Worm (Caenorhabditis elegans): ENCODE results near the gene C06C3.12.

The C06C3.12 gene

DNA sequence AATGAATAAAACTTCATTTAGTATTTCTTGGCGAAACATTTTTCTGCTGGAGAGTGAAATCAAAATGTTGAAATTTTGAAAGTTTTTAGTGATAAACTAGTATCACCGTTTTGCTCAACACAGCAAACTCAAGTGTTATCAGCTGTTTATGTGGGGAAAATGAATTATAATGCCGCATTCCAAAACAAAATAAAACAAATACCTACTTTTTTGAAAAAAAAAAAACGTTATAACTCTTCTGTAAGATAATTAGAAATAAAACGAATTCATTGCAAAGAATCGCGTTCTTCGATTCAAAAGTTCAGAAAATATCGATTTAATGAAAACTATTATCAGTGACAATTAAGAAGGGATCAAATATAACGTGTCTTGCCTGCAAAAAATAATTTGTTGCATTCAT, 22.6 kb downstream of the C06C3.12 start, which contains the start of gene Y51B9A.9:
Gene Y51B9A.9, minus strand, starts transcription at position 101 of the 400 bp plus-strand sequence.
- TF ChIP-seq elt-1 (tag; optimal IDR thresholded peaks at IDR 0.05; ENCODE audit: borderline replicate concordance, insufficient read depth), result no peak
- TF ChIP-seq unc-39 (tag; optimal IDR thresholded peaks at IDR 0.05), result no peak
- no peak for TF ChIP-seq bed-3 (GFP tag; optimal IDR thresholded peaks at IDR 0.05)
- no peak for TF ChIP-seq mls-2 (tag; optimal IDR thresholded peaks at IDR 0.05)
- no peak for TF ChIP-seq pha-4 (tag; optimal IDR thresholded peaks at IDR 0.05)
- no peak for TF ChIP-seq nhr-12 (tag; optimal IDR thresholded peaks at IDR 0.05)
- TF ChIP-seq sptf-1 (tag; optimal IDR thresholded peaks at IDR 0.05), result no peak
- no peak for TF ChIP-seq nhr-28 (tag; optimal IDR thresholded peaks at IDR 0.05)
- no peak for TF ChIP-seq unc-62 (GFP tag; optimal IDR thresholded peaks at IDR 0.05)
- TF ChIP-seq ztf-11 (tag; optimal IDR thresholded peaks at IDR 0.05), result no peak
- TF ChIP-seq flh-1 (GFP tag; optimal IDR thresholded peaks at IDR 0.05), result no peak

DNA sequence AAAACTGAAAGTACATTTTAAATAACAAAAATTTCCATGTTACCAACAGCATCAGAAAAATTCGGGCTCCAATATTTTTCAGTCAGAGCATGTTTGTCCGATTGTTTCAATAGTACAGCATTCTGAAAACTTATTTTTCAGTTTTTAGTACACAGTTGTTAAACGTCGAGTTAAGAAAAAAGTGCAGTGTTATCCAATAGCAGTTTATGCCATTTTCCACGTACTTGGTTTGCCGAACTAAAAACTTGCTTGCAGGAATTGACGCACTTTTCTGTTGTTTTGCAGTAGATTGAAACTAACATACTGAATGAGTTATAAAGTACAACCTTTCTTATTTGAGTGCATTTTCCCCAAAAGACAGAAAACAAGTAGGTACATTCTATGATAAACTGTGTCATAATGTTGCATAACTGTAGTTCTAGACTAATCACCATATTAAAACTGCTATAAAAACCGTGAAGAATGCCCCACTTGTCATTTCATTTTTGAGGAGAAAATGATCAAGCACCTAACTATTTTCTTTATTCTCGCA, 23.5 kb downstream of the C06C3.12 start, which contains the start of the genes Y51B9A.14 and Y51B9A.8:
Gene Y51B9A.14, minus strand, starts transcription at position 101 of the 532 bp plus-strand sequence.
Gene Y51B9A.8, plus strand, starts transcription at position 482 of the 532 bp plus-strand sequence.
- TF ChIP-seq nhr-28 (tag; optimal IDR thresholded peaks at IDR 0.05) (no peak), ces-1 (GFP tag; optimal IDR thresholded peaks at IDR 0.05) (no peak), nhr-76 (tag; optimal IDR thresholded peaks at IDR 0.05) (no peak), mls-2 (tag; optimal IDR thresholded peaks at IDR 0.05) (no peak), zip-8 (tag; optimal IDR thresholded peaks at IDR 0.05) (no peak), nhr-237 (tag; optimal IDR thresholded peaks at IDR 0.05) (no peak), drap-1 (GFP tag; optimal IDR thresholded peaks at IDR 0.05) (no peak), sptf-1 (tag; optimal IDR thresholded peaks at IDR 0.05) (no peak), mab-5 (tag; optimal IDR thresholded peaks at IDR 0.05) (no peak), ceh-39 (tag; optimal IDR thresholded peaks at IDR 0.05) (no peak), unc-39 (tag; optimal IDR thresholded peaks at IDR 0.05) (no peak), nhr-2 (tag; optimal IDR thresholded peaks at IDR 0.05) (no peak), cnd-1 (tag; optimal IDR thresholded peaks at IDR 0.05) (no peak), lin-13 (tag; optimal IDR thresholded peaks at IDR 0.05) (no peak), flh-1 (GFP tag; optimal IDR thresholded peaks at IDR 0.05) (no peak), ceh-83 (GFP tag; optimal IDR thresholded peaks at IDR 0.05) (no peak), tbx-8 (GFP tag; optimal IDR thresholded peaks at IDR 0.05) (no peak), snpc-4 (tag; optimal IDR thresholded peaks at IDR 0.05) (no peak), mep-1 (tag; optimal IDR thresholded peaks at IDR 0.05) (no peak)

DNA sequence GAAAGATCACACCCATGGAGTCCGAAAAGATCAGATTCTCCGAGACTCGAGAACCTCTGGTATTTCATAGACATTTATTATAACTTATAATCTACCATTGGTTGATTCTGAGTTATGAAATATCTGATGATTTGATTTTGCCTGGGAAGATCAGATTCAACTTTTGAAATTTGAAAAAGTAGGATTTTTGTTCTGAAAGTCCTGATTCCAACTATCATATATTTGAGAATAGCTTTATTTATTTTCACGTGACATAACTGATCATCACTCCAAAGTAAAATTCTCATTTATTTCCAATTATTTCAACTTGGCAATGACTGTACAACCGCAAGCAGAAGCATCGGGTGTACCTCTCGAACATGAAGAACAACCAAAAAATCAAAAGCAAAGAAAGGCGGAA, 24.8 kb downstream of the C06C3.12 start, which contains the start of gene Y51B9A.7:
Gene Y51B9A.7, plus strand, starts transcription at position 301 of the 400 bp plus-strand sequence.
- TF ChIP-seq nhr-12 (tag; optimal IDR thresholded peaks at IDR 0.05) (no peak), mep-1 (tag; optimal IDR thresholded peaks at IDR 0.05) (no peak), unc-39 (tag; optimal IDR thresholded peaks at IDR 0.05) (no peak), bed-3 (GFP tag; optimal IDR thresholded peaks at IDR 0.05) (no peak), ces-1 (GFP tag; optimal IDR thresholded peaks at IDR 0.05) (no peak), snpc-4 (tag; optimal IDR thresholded peaks at IDR 0.05) (no peak), blmp-1 (tag; optimal IDR thresholded peaks at IDR 0.05) (no peak), M03D4.4 (tag; optimal IDR thresholded peaks at IDR 0.05) (no peak), nhr-2 (tag; optimal IDR thresholded peaks at IDR 0.05) (no peak), flh-1 (GFP tag; optimal IDR thresholded peaks at IDR 0.05) (no peak), sptf-1 (tag; optimal IDR thresholded peaks at IDR 0.05) (no peak), sem-2 (GFP tag; optimal IDR thresholded peaks at IDR 0.05) (no peak), mab-5 (tag; optimal IDR thresholded peaks at IDR 0.05) (no peak)

DNA sequence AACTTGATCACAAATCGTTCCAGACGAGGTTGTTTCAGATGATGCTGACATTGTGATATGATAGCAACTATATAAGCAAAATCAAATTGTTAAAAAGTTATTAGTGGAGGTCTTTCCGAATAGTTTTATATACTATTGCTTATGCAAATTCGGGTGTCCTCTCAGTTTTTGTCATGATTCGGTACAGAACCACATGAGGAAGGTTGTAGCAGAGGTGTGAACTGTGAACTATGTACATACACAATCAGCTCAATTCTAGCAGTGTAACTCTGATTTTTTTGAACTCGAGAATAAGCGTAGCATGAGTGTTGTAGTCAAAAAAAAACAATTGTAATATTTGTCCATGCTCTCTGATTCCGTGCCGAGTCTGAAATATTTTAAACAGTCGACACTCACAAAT, 28.2 kb downstream of the C06C3.12 start, which contains the start of gene Y51B9A.6:
Gene Y51B9A.6, minus strand, starts transcription at position 101 of the 400 bp plus-strand sequence.
- TF ChIP-seq sem-2 (GFP tag; optimal IDR thresholded peaks at IDR 0.05), result no peak

DNA sequence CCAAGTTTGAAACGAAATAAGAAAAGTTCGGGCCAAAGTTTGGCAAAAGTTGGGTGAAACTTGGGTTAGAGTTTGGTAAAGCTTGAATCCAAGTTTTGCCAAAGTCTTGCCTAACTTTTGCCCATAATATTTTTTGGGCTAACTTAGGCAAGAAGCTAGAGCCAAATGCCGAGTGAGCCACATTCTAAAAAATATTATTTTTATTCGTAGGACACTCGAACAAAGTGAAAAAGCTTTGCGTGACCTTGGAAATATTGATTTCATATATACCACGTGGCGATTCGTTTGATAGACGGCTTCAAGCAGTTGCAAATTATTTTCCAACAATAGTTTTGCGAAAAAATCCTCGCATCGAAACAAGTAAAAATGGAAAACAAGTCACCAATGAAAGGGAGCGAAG, 28.9 kb downstream of the C06C3.12 start, which contains the start of gene Y51B9A.5:
Gene Y51B9A.5, plus strand, starts transcription at position 301 of the 400 bp plus-strand sequence.
- TF ChIP-seq unc-39 (tag; optimal IDR thresholded peaks at IDR 0.05), result no peak
- TF ChIP-seq M03D4.4 (tag; optimal IDR thresholded peaks at IDR 0.05), result no peak
- TF ChIP-seq ceh-43 (GFP tag; optimal IDR thresholded peaks at IDR 0.05), result no peak
- no peak for TF ChIP-seq tbx-8 (GFP tag; optimal IDR thresholded peaks at IDR 0.05)
- no peak for TF ChIP-seq unc-62 (GFP tag; optimal IDR thresholded peaks at IDR 0.05)
- TF ChIP-seq lsy-2 (tag; optimal IDR thresholded peaks at IDR 0.05), result no peak
- TF ChIP-seq lin-32 (GFP tag; optimal IDR thresholded peaks at IDR 0.05), result no peak
- TF ChIP-seq elt-1 (tag; optimal IDR thresholded peaks at IDR 0.05; ENCODE audit: borderline replicate concordance, insufficient read depth), result no peak
- TF ChIP-seq mep-1 (tag; optimal IDR thresholded peaks at IDR 0.05), result no peak

All from whole organism, mixed stage, embryonic.